Worm (Caenorhabditis elegans): Measurements from ENCODE around the gene C18A3.11.

- TF ChIP-seq madf-8 (GFP tag; conservative IDR thresholded peaks at IDR 0.05) (no peak), zfh-2 (GFP tag; conservative IDR thresholded peaks at IDR 0.05) (no peak), egl-44 (GFP tag; IDR thresholded peaks at IDR 0.05) (no peak), ama-1 (optimal IDR thresholded peaks at IDR 0.05) (no peak), ama-1 (GFP tag; optimal IDR thresholded peaks at IDR 0.05) (no peak), hlh-12 (tag; optimal IDR thresholded peaks at IDR 0.05) (no peak), ztf-26 (tag; optimal IDR thresholded peaks at IDR 0.05) (no peak), lsl-1 (GFP tag; optimal IDR thresholded peaks at IDR 0.05) (no peak), F55B11.4 (tag; optimal IDR thresholded peaks at IDR 0.05; ENCODE audit: borderline replicate concordance, insufficient read depth) (no peak), snpc-4 (GFP tag; optimal IDR thresholded peaks at IDR 0.05) (no peak), snpc-4 (tag; optimal IDR thresholded peaks at IDR 0.05) (no peak), ets-4 (GFP tag; optimal IDR thresholded peaks at IDR 0.05) (no peak), mel-28 (tag; optimal IDR thresholded peaks at IDR 0.05; ENCODE audit: borderline replicate concordance) (no peak), nhr-80 (tag; optimal IDR thresholded peaks at IDR 0.05) (no peak), F23B12.7 (tag; optimal IDR thresholded peaks at IDR 0.05; ENCODE audit: insufficient read depth) (no peak), xnd-1 (tag; optimal IDR thresholded peaks at IDR 0.05) (no peak)
Observed at ce11 chrII:5693893-5694292, 36.9 kb upstream of the C18A3.11 start, which contains the start of gene C25H3.3.
